Fruit fly (Drosophila melanogaster) whole organism, wandering third instar larva: Measurements from ENCODE around the gene spel1.

Experiments
- Abd-B ChIP-seq: fragments of >200 bp; optimal IDR thresholded peaks from 2 replicates; lab custom pipeline; 2017; ENCODE audit warnings: missing biosample characterization, missing genetic modification characterization
- CrebA ChIP-seq: fragments of 200-800 bp; sonication (Bioruptor generic); optimal IDR thresholded peaks from 2 replicates; lab custom pipeline; 2016; ENCODE audit warnings: missing biosample characterization, mild to moderate bottlenecking, missing genetic modification characterization, borderline replicate concordance
- Dfd ChIP-seq: fragments of >200 bp; optimal IDR thresholded peaks from 2 replicates; lab custom pipeline; 2017; ENCODE audit warnings: missing biosample characterization, missing genetic modification characterization
- Hnf4 ChIP-seq: fragments of 200-800 bp; sonication (Bioruptor generic); optimal IDR thresholded peaks from 2 replicates; lab custom pipeline; 2016; ENCODE audit warnings: missing biosample characterization, mild to moderate bottlenecking, missing genetic modification characterization
- Hr83 ChIP-seq: fragments of 200-300 bp; sonication (Bioruptor generic); optimal IDR thresholded peaks from 2 replicates; lab custom pipeline; 2016; ENCODE audit warnings: missing biosample characterization, mild to moderate bottlenecking, missing genetic modification characterization, moderate library complexity; ENCODE audit not compliant: poor library complexity, severe bottlenecking
- Vsx2 ChIP-seq: fragments of 200-300, 225-300 bp; sonication (Bioruptor generic); optimal IDR thresholded peaks from 2 replicates; lab custom pipeline; 2018; ENCODE audit warnings: missing biosample characterization, missing genetic modification characterization; ENCODE audit not compliant: partially characterized antibody
- brk ChIP-seq: fragments of 200-800 bp; sonication (Bioruptor generic); optimal IDR thresholded peaks from 2 replicates; lab custom pipeline; 2016; ENCODE audit warnings: missing biosample characterization, mild to moderate bottlenecking, missing genetic modification characterization
- h ChIP-seq: fragments of 200-800 bp; sonication (Bioruptor generic); optimal IDR thresholded peaks from 3 replicates; lab custom pipeline; 2016; ENCODE audit warnings: missing biosample characterization, mild to moderate bottlenecking, missing genetic modification characterization
- sv ChIP-seq: fragments of 200-800 bp; sonication (Bioruptor generic); optimal IDR thresholded peaks from 3 replicates; lab custom pipeline; 2016; ENCODE audit warnings: missing biosample characterization, missing genetic modification characterization
- usp ChIP-seq: fragments of >200 bp; optimal IDR thresholded peaks from 2 replicates; lab custom pipeline; 2017; ENCODE audit warnings: missing biosample characterization, missing genetic modification characterization

dm6 chr2L:14361281-14361680 lies 588 bp upstream of the spel1 start:
- TF ChIP-seq CrebA (GFP tag; lab: Kevin White, UChicago): no peak
- TF ChIP-seq brk (GFP tag; lab: Kevin White, UChicago): no peak
- TF ChIP-seq Hnf4 (GFP tag; lab: Kevin White, UChicago): no peak
- TF ChIP-seq Dfd (GFP tag; lab: Kevin White, UChicago): no peak
- no peak for TF ChIP-seq Vsx2 (GFP tag; lab: Kevin White, UChicago)
- TF ChIP-seq Abd-B (GFP tag; lab: Kevin White, UChicago): no peak
- no peak for TF ChIP-seq sv (GFP tag; lab: Kevin White, UChicago)
- TF ChIP-seq usp (GFP tag; lab: Kevin White, UChicago): no peak
- no peak for TF ChIP-seq h (GFP tag; lab: Kevin White, UChicago)
- TF ChIP-seq Hr83 (GFP tag; lab: Kevin White, UChicago): no peak
